Fruit fly (Drosophila melanogaster): Measurements from ENCODE around the gene CG3081.
A peak's percentile ranks its signal among the peaks of the same experiment; 100 is the strongest.

CG3081 gene

dm6 chrX:4616865-4617669 is 26.7 kb downstream of the CG3081 start, which contains the start of gene peb (continued):
- TF ChIP-seq chn (GFP tag; optimal IDR thresholded peaks at IDR 0.05) (peak; percentile 64), CG2116 (GFP tag; optimal IDR thresholded peaks at IDR 0.05) (no peak), NC2α (GFP tag; optimal IDR thresholded peaks at IDR 0.05) (no peak), CG4360 (GFP tag; IDR thresholded peaks at IDR 0.05) (no peak), BEAF-32 (GFP tag; optimal IDR thresholded peaks at IDR 0.05) (no peak), Ada2b (GFP tag; IDR thresholded peaks at IDR 0.05) (no peak), chif (GFP tag; optimal IDR thresholded peaks at IDR 0.05) (peak in 1 of 2 experiments; percentile 77), psq (GFP tag; optimal IDR thresholded peaks at IDR 0.05) (no peak), Antp (GFP tag; optimal IDR thresholded peaks at IDR 0.05) (peak; percentile 63), Myb (GFP tag; optimal IDR thresholded peaks at IDR 0.05) (no peak), CG3281 (GFP tag; optimal IDR thresholded peaks at IDR 0.05) (no peak), ranshi (GFP tag; IDR thresholded peaks at IDR 0.05) (peak; percentile 40; the same call in 1 of the 2 replicates), CkIIα-i1 (GFP tag; IDR thresholded peaks at IDR 0.05) (no peak), prd (optimal IDR thresholded peaks at IDR 0.05) (no peak), prd (GFP tag; IDR thresholded peaks at IDR 0.05) (peak; percentile 81), CG16815 (GFP tag; optimal IDR thresholded peaks at IDR 0.05) (peak; percentile 66), croc (GFP tag; conservative IDR thresholded peaks at IDR 0.05) (peak; percentile 71), CG11696 (GFP tag; IDR thresholded peaks at IDR 0.05) (no peak), vvl (GFP tag; IDR thresholded peaks at IDR 0.05) (no peak; the same call in 1 of the 2 replicates), scrt (GFP tag; optimal IDR thresholded peaks at IDR 0.05) (no peak), oc (tag; optimal IDR thresholded peaks at IDR 0.05) (peak; percentile 38), CG10654 (GFP tag; optimal IDR thresholded peaks at IDR 0.05) (no peak), CG7372 (GFP tag; IDR thresholded peaks at IDR 0.05) (0 out of 2 replicates have a peak, but pooled peaks have one; percentile 11), Poxn (GFP tag; IDR thresholded peaks at IDR 0.05) (no peak), HLHmδ (GFP tag; optimal IDR thresholded peaks at IDR 0.05) (no peak), jigr1 (GFP tag; IDR thresholded peaks at IDR 0.05) (peak; percentile 82), Blimp-1 (GFP tag; optimal IDR thresholded peaks at IDR 0.05) (peak; percentile 31), CG2199 (GFP tag; IDR thresholded peaks at IDR 0.05) (0 out of 3 replicates have a peak, but pooled peaks have one; percentile 44), CG2712 (tag; optimal IDR thresholded peaks at IDR 0.05) (peak; percentile 59), pfk (GFP tag; optimal IDR thresholded peaks at IDR 0.05) (no peak), sr (GFP tag; IDR thresholded peaks at IDR 0.05) (no peak), CG14667 (GFP tag; IDR thresholded peaks at IDR 0.05) (no peak), sens-2 (GFP tag; IDR thresholded peaks at IDR 0.05) (no peak), Fer2 (tag; optimal IDR thresholded peaks at IDR 0.05) (no peak), CG5180 (GFP tag; optimal IDR thresholded peaks at IDR 0.05) (no peak), TFAM (GFP tag; optimal IDR thresholded peaks at IDR 0.05) (no peak), CG10979 (tag; optimal IDR thresholded peaks at IDR 0.05) (peak; percentile 72), CG9932 (GFP tag; IDR thresholded peaks at IDR 0.05) (no peak), CrebB (tag; optimal IDR thresholded peaks at IDR 0.05) (no peak), sim (GFP tag; IDR thresholded peaks at IDR 0.05) (no peak), Oaz (GFP tag; IDR thresholded peaks at IDR 0.05) (no peak), stc (GFP tag; IDR thresholded peaks at IDR 0.05) (no peak), CG2678 (tag; optimal IDR thresholded peaks at IDR 0.05) (peak; percentile 47), CG10959 (GFP tag; IDR thresholded peaks at IDR 0.05) (peak; percentile 54), insv (GFP tag; optimal IDR thresholded peaks at IDR 0.05) (no peak), twi (tag; optimal IDR thresholded peaks at IDR 0.05) (peak; percentile 50), CG6765 (GFP tag; optimal IDR thresholded peaks at IDR 0.05) (no peak), CG13894 (tag; optimal IDR thresholded peaks at IDR 0.05) (no peak), Atf-2 (GFP tag; optimal IDR thresholded peaks at IDR 0.05) (peak; percentile 25), emc (GFP tag; optimal IDR thresholded peaks at IDR 0.05) (no peak)

All from whole organism, embryonic.